Worm (Caenorhabditis elegans): ENCODE measurements around the gene srx-128.

Gene srx-128

DNA sequence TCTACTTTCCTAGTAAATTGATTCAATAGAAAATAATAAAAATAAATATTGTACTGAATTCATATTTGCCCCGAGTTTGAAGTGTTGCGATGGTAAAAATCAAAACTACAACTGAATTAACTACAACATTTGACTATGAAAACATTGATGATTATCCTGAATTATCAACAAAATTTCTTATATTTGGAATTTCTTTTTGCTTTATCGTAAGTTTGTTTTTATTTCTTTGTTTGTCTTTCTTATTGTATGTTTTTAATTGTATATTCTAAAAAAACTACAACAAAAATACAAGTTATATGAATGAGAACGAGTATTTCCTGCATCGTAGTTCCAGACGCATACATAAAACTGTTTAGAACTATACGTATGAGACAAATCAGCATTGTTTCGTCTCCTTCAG is at the start of gene srx-128:
srx-128 (plus strand) TSS at position 301 of the 400 bp plus-strand sequence.
- TF ChIP-seq ztf-26 (tag; optimal IDR thresholded peaks at IDR 0.05) (no peak), lin-40 (tag; optimal IDR thresholded peaks at IDR 0.05) (no peak)

- TF ChIP-seq madf-3 (GFP tag; IDR thresholded peaks at IDR 0.05) (no peak), nhr-80 (tag; optimal IDR thresholded peaks at IDR 0.05) (peak; percentile 68), lin-35 (GFP tag; optimal IDR thresholded peaks at IDR 0.05) (peak in 1 of 3 experiments; percentile 6), nfya-2 (GFP tag; IDR thresholded peaks at IDR 0.05) (no peak), die-1 (tag; optimal IDR thresholded peaks at IDR 0.05) (no peak), ztf-18 (tag; optimal IDR thresholded peaks at IDR 0.05) (no peak), lag-1 (GFP tag; IDR thresholded peaks at IDR 0.05) (no peak)
These were observed 49.2 kb upstream of the srx-128 start for ce11 chrV:13787948-13788681.

DNA sequence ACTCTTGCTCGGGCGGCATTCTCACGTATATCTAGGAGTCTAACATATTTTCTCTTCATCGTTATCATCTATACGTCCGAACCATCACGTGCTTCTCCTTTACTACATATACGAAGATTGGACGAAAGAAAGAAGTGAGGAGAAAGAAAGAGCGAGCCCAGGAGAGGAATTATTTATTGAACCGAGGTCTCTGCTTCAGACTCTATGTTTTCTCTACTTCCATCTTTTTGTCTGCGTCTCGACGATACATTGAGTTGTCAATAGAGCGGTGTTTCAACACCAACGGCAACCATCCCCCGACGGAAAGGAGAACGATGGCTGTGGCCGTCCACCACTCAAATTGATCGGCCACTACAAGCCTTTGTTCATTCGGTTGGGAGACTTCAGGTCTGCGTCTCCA is 47.9 kb upstream of the srx-128 start:
- TF ChIP-seq Y53F4B.3 (GFP tag; IDR thresholded peaks at IDR 0.05) (no peak), somi-1 (GFP tag; optimal IDR thresholded peaks at IDR 0.05) (peak; percentile 20), die-1 (tag; optimal IDR thresholded peaks at IDR 0.05) (no peak), nfya-1 (tag; optimal IDR thresholded peaks at IDR 0.05; ENCODE audit: borderline replicate concordance, insufficient read depth) (no peak), K11D2.4 (GFP tag; IDR thresholded peaks at IDR 0.05) (0 out of 2 replicates have a peak, but pooled peaks have one; percentile 27), hlh-26 (GFP tag; conservative IDR thresholded peaks at IDR 0.05) (no peak), Y79H2A.3 (GFP tag; conservative IDR thresholded peaks at IDR 0.05) (no peak), pbrm-1 (GFP tag; IDR thresholded peaks at IDR 0.05) (0 out of 2 replicates have a peak, but pooled peaks have one; percentile 24), madf-6 (GFP tag; IDR thresholded peaks at IDR 0.05) (no peak), hrde-1 (tag; optimal IDR thresholded peaks at IDR 0.05; ENCODE audit: borderline replicate concordance) (no peak), efl-1 (GFP tag; optimal IDR thresholded peaks at IDR 0.05) (no peak), lin-40 (tag; optimal IDR thresholded peaks at IDR 0.05) (peak; percentile 62), atf-7 (tag; optimal IDR thresholded peaks at IDR 0.05) (no peak), F23B12.7 (tag; optimal IDR thresholded peaks at IDR 0.05; ENCODE audit: insufficient read depth) (peak; percentile 70), cebp-1 (GFP tag; IDR thresholded peaks at IDR 0.05) (peak; percentile 72; the same call in 1 of the 2 replicates), cebp-1 (tag; optimal IDR thresholded peaks at IDR 0.05) (peak; percentile 88), ztf-6 (GFP tag; IDR thresholded peaks at IDR 0.05) (no peak), nhr-80 (tag; optimal IDR thresholded peaks at IDR 0.05) (peak; percentile 93), nhr-120 (GFP tag; IDR thresholded peaks at IDR 0.05) (no peak), nhr-90 (tag; optimal IDR thresholded peaks at IDR 0.05) (peak; percentile 23), ceh-27 (GFP tag; optimal IDR thresholded peaks at IDR 0.05) (peak; percentile 76), madf-8 (GFP tag; conservative IDR thresholded peaks at IDR 0.05) (no peak), hmg-20 (GFP tag; IDR thresholded peaks at IDR 0.05) (no peak), T07F8.4 (tag; optimal IDR thresholded peaks at IDR 0.05) (no peak), repo-1 (tag; optimal IDR thresholded peaks at IDR 0.05) (no peak), let-607 (tag; optimal IDR thresholded peaks at IDR 0.05) (peak in 1 of 2 experiments; percentile 41), ZK185.1 (tag; optimal IDR thresholded peaks at IDR 0.05; ENCODE audit: poor library complexity, severe bottlenecking) (peak; percentile 7), F33H1.4 (GFP tag; IDR thresholded peaks at IDR 0.05) (no peak), rcor-1 (GFP tag; IDR thresholded peaks at IDR 0.05) (peak; percentile 24; the same call in 1 of the 2 replicates), T26A5.8 (tag; optimal IDR thresholded peaks at IDR 0.05) (no peak), ztf-22 (GFP tag; optimal IDR thresholded peaks at IDR 0.05) (no peak), rpc-1 (optimal IDR thresholded peaks at IDR 0.05) (no peak), rpc-1 (tag; optimal IDR thresholded peaks at IDR 0.05) (no peak), snpc-1.3 (tag; optimal IDR thresholded peaks at IDR 0.05; ENCODE audit: insufficient read depth) (no peak), tbx-9 (tag; optimal IDR thresholded peaks at IDR 0.05; ENCODE audit: borderline replicate concordance) (no peak), rec-8 (tag; optimal IDR thresholded peaks at IDR 0.05) (no peak), bed-1 (GFP tag; IDR thresholded peaks at IDR 0.05) (no peak)

All from whole organism, young adult.